Worm (Caenorhabditis elegans) whole organism, dauer: ENCODE results near the gene C40H1.7.

Experiments used
- unc-62 ChIP-seq: sonication (generic microtip); optimal IDR thresholded peaks from 2 replicates; lab custom pipeline; 2017; ENCODE audit warnings: missing biosample characterization, missing genetic modification reagents, missing genetic modification characterization

Gene C40H1.7

ce11 chrIII:9366971-9367370, 42.1 kb downstream of the C40H1.7 start, which contains the start of gene crn-6:
Gene crn-6 (plus strand): TSS chrIII:9367271.
- no peak for TF ChIP-seq unc-62 (GFP tag; lab: Kevin White, UChicago)

DNA sequence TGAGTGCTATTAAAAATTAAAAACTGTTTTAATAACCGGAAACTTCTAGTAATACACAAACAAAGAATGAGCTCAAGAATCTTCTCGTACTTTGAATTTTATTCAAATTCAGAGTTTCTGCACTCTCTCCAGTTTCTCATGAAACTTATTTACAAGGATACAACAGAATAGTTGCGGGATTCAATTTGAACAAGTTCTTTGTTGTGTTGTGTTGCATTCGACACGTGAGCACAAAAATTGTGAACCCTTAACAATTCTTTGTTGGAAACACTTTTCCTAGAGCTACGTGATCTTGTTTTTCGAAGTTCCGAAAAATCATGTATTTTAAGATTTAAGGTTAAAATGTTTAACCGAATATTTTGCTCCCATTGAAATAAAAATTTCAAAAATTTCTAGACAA, 49.0 kb downstream of the C40H1.7 start:
- no peak for TF ChIP-seq unc-62 (GFP tag; lab: Kevin White, UChicago)
